Worm (Caenorhabditis elegans) whole organism, early embryonic: ENCODE measurements around the gene gsto-3.
A peak's percentile ranks its signal among the peaks of the same experiment; 100 is the strongest.

Experiments used
- ama-1 ChIP-seq: fragments of 150-350 bp; optimal IDR thresholded peaks from 2 replicates; lab custom pipeline; 2014
- hmg-4 ChIP-seq: fragments of 200-800 bp; sonication (Bioruptor generic); optimal IDR thresholded peaks from 2 replicates; lab custom pipeline; 2018; ENCODE audit warnings: mild to moderate bottlenecking, missing genetic modification characterization, missing compliant biosample characterization
- pes-1 ChIP-seq: fragments of 200-800 bp; sonication (Bioruptor generic); IDR thresholded peaks from 2 replicates; pipeline ENCODE4 v1.3.6; 2022; ENCODE audit warnings: missing genetic modification reagents, missing genetic modification characterization, missing compliant biosample characterization
- sea-1 ChIP-seq: fragments of 200-800 bp; sonication (Bioruptor generic); conservative IDR thresholded peaks from 2 replicates; pipeline ENCODE4 v1.3.6; 2022; ENCODE audit warnings: missing genetic modification characterization, missing compliant biosample characterization
- tbx-11 ChIP-seq: fragments of 200-800 bp; sonication (Bioruptor generic); IDR thresholded peaks from 2 replicates; pipeline ENCODE4 v1.3.6; 2022; ENCODE audit warnings: missing genetic modification characterization, missing compliant biosample characterization
- tra-4 ChIP-seq: sonication (generic microtip); optimal IDR thresholded peaks from 2 replicates; lab custom pipeline; 2017; ENCODE audit warnings: missing genetic modification characterization, missing compliant biosample characterization

- TF ChIP-seq ama-1 (lab: Kevin White, UChicago) (peak; percentile 32), pes-1 (GFP tag; lab: Robert Waterston, UW) (0 out of 2 replicates have a peak, but pooled peaks have one; percentile 18), tbx-11 (GFP tag; lab: Robert Waterston, UW) (no peak), tra-4 (tag; lab: Kevin White, UChicago) (no peak), hmg-4 (GFP tag; lab: Kevin White, UChicago) (peak; percentile 69), sea-1 (GFP tag; lab: Robert Waterston, UW) (no peak; the same call in 1 of the 2 replicates)
Observed at ce11 chrIII:354545-355460, 26.3 kb downstream of the gsto-3 start, which contains the start of gene gei-4.
